Fruit fly (Drosophila melanogaster): Measurements from ENCODE around the gene CG7102.

Gene CG7102

dm6 chr2L:7914948-7915549, 27.7 kb upstream of the CG7102 start (continued):
- peak in 1 of 2 experiments; percentile 2 for TF ChIP-seq Hr51 (GFP tag; optimal IDR thresholded peaks at IDR 0.05)
- 0 out of 2 replicates have a peak, but pooled peaks have one; percentile 27 for TF ChIP-seq Ptx1 (GFP tag; IDR thresholded peaks at IDR 0.05)
- TF ChIP-seq CG4404 (GFP tag; IDR thresholded peaks at IDR 0.05), result no peak
- no peak for TF ChIP-seq CG7987 (GFP tag; optimal IDR thresholded peaks at IDR 0.05)
- no peak for TF ChIP-seq prd (optimal IDR thresholded peaks at IDR 0.05)
- TF ChIP-seq prd (GFP tag; IDR thresholded peaks at IDR 0.05), result no peak
- peak; percentile 27 for TF ChIP-seq sens (GFP tag)
- TF ChIP-seq HHEX (GFP tag; optimal IDR thresholded peaks at IDR 0.05), result no peak
- no peak for TF ChIP-seq Eip74EF (GFP tag; optimal IDR thresholded peaks at IDR 0.05)
- no peak for TF ChIP-seq odd (GFP tag; optimal IDR thresholded peaks at IDR 0.05)
- peak; percentile 68 for TF ChIP-seq crol (GFP tag; IDR thresholded peaks at IDR 0.05)
- TF ChIP-seq slbo (GFP tag; IDR thresholded peaks at IDR 0.05), result no peak
- TF ChIP-seq z (GFP tag; IDR thresholded peaks at IDR 0.05), result no peak
- TF ChIP-seq ac (GFP tag; optimal IDR thresholded peaks at IDR 0.05), result no peak
- TF ChIP-seq CG4617 (GFP tag; optimal IDR thresholded peaks at IDR 0.05; ENCODE audit: borderline replicate concordance), result no peak
- no peak for TF ChIP-seq disco-r (GFP tag; optimal IDR thresholded peaks at IDR 0.05)
- TF ChIP-seq Hr39 (optimal IDR thresholded peaks at IDR 0.05), result peak; percentile 77

dm6 chr2L:7912878-7913277, 25.6 kb upstream of the CG7102 start:
- TF ChIP-seq Fer2 (tag; optimal IDR thresholded peaks at IDR 0.05) (no peak), CG33213 (GFP tag; optimal IDR thresholded peaks at IDR 0.05) (no peak), knrl (GFP tag; IDR thresholded peaks at IDR 0.05; ENCODE audit: partially characterized antibody) (no peak), CG10321 (GFP tag; IDR thresholded peaks at IDR 0.05) (no peak), nau (GFP tag; optimal IDR thresholded peaks at IDR 0.05) (no peak), E2f2 (GFP tag; IDR thresholded peaks at IDR 0.05) (no peak), CG12769 (tag; optimal IDR thresholded peaks at IDR 0.05) (no peak), Kr (GFP tag; optimal IDR thresholded peaks at IDR 0.05) (no peak), D19A (tag; optimal IDR thresholded peaks at IDR 0.05) (peak; percentile 76), dysf (GFP tag; IDR thresholded peaks at IDR 0.05) (0 out of 3 replicates have a peak, but pooled peaks have one; percentile 8), gem (tag; optimal IDR thresholded peaks at IDR 0.05) (peak; percentile 10), CG4820 (GFP tag; optimal IDR thresholded peaks at IDR 0.05) (no peak), CG9609 (GFP tag; optimal IDR thresholded peaks at IDR 0.05) (no peak), CG3847 (GFP tag; IDR thresholded peaks at IDR 0.05) (no peak), Hr51 (GFP tag; optimal IDR thresholded peaks at IDR 0.05) (no peak), Med (GFP tag) (peak; percentile 42), bcd (GFP tag; optimal IDR thresholded peaks at IDR 0.05) (no peak), sens (GFP tag) (peak; percentile 76), dmrt99B (tag; optimal IDR thresholded peaks at IDR 0.05) (peak; percentile 25), Sox102F (GFP tag; optimal IDR thresholded peaks at IDR 0.05) (peak; percentile 5)

- TF ChIP-seq Med (GFP tag) (peak; percentile 31), en (GFP tag; optimal IDR thresholded peaks at IDR 0.05) (no peak), Bteb2 (GFP tag; optimal IDR thresholded peaks at IDR 0.05) (no peak)
These were observed 24.0 kb upstream of the CG7102 start for dm6 chr2L:7911209-7911859.
